Worm (Caenorhabditis elegans): ENCODE measurements around the gene ZC513.2.

The ZC513.2 gene

DNA sequence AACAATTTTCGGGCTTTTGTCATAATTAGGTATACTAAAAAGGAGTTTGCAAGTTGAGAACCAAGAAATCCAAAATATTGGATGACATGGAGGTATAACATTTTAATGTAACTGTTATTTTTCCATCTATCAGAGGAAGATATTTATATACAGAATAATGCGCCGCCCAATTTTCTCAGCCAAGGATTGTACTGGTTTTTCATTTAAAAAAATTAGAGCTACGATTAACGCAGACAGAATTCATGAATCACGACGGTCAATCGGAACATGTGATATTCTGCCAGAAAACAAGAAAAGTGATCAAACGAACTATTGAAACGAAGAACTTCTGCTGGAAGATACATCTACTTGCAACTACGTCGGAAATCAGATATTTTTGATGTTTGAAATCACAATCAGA, 44.0 kb downstream of the ZC513.2 start, which contains the start of gene str-145:
Gene str-145 (minus strand): TSS at position 101 of the 400 bp plus-strand sequence.
- TF ChIP-seq hmg-11 (tag; optimal IDR thresholded peaks at IDR 0.05), result no peak
- no peak for TF ChIP-seq ceh-82 (tag; optimal IDR thresholded peaks at IDR 0.05)
- no peak for TF ChIP-seq tbx-2 (tag; optimal IDR thresholded peaks at IDR 0.05)
- no peak for TF ChIP-seq egl-5 (tag; optimal IDR thresholded peaks at IDR 0.05)
- TF ChIP-seq nhr-76 (tag; optimal IDR thresholded peaks at IDR 0.05), result no peak
- TF ChIP-seq pha-4 (tag; optimal IDR thresholded peaks at IDR 0.05), result no peak
- no peak for TF ChIP-seq eor-1 (tag; optimal IDR thresholded peaks at IDR 0.05)
- no peak for TF ChIP-seq fkh-2 (tag; optimal IDR thresholded peaks at IDR 0.05)
- no peak for TF ChIP-seq pqm-1 (tag; optimal IDR thresholded peaks at IDR 0.05)

DNA sequence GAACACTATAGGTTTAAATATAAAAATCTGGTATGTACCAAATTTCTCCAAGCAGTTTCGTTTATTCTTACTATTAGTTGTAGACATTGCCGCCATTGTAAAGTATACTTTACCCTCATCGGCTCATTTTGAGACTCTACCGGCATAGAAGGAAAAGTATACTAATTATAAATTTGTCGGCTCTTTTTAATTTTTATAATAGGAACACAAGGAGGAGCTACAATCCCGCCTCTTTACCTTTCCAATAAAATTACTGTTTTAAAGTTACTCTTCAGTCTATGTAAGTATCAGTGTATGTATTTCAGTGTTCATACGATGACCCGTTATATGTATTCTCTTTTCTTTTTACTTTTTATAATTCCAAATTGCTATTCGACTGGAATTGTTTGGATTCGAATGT, 45.1 kb downstream of the ZC513.2 start, which contains the start of gene sdz-23:
Gene sdz-23 (plus strand): TSS at position 301 of the 400 bp plus-strand sequence.
- TF ChIP-seq lin-15B (tag; optimal IDR thresholded peaks at IDR 0.05), result no peak
- TF ChIP-seq hmg-11 (tag; optimal IDR thresholded peaks at IDR 0.05), result no peak
- TF ChIP-seq jun-1 (tag; optimal IDR thresholded peaks at IDR 0.05), result no peak
- TF ChIP-seq ceh-9 (tag; optimal IDR thresholded peaks at IDR 0.05), result no peak
- TF ChIP-seq zag-1 (tag; optimal IDR thresholded peaks at IDR 0.05), result no peak
- no peak for TF ChIP-seq nhr-76 (tag; optimal IDR thresholded peaks at IDR 0.05)
- TF ChIP-seq elt-3 (tag; optimal IDR thresholded peaks at IDR 0.05), result no peak
- no peak for TF ChIP-seq nhr-77 (tag; optimal IDR thresholded peaks at IDR 0.05)
- TF ChIP-seq egl-5 (tag; optimal IDR thresholded peaks at IDR 0.05), result no peak
- no peak for TF ChIP-seq nfya-1 (tag; optimal IDR thresholded peaks at IDR 0.05; ENCODE audit: insufficient read depth)
- no peak for TF ChIP-seq ZK546.5 (tag; optimal IDR thresholded peaks at IDR 0.05)
- TF ChIP-seq nhr-237 (tag; optimal IDR thresholded peaks at IDR 0.05), result no peak
- TF ChIP-seq nhr-23 (tag; optimal IDR thresholded peaks at IDR 0.05), result no peak
- TF ChIP-seq lin-39 (tag; optimal IDR thresholded peaks at IDR 0.05), result no peak
- no peak for TF ChIP-seq unc-62 (GFP tag; optimal IDR thresholded peaks at IDR 0.05)
- TF ChIP-seq sea-2 (GFP tag; optimal IDR thresholded peaks at IDR 0.05), result no peak
- TF ChIP-seq fkh-2 (tag; optimal IDR thresholded peaks at IDR 0.05), result no peak
- TF ChIP-seq pqm-1 (tag; optimal IDR thresholded peaks at IDR 0.05), result no peak
- TF ChIP-seq aly-2 (tag; optimal IDR thresholded peaks at IDR 0.05), result no peak

DNA sequence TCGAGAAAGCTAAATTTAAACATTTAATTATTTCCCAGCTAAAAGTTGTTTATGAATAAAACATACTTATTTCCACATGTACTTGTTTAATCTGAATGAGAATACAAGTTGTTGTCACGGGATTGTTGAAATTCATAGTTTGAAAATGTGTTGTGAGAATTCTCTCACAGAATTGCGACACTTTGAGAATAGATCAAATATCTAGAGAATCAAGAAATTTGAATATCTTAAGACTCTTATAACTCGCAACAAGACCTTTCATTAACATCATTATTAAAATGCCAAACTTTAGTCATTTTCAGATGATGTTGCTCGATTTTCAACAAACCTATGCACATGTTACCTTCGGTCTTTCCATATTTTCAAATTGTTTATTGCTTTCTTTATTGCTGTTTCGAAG, 48.7 kb downstream of the ZC513.2 start, which contains the start of gene str-90:
Gene str-90 (plus strand): TSS at position 301 of the 400 bp plus-strand sequence.
- TF ChIP-seq egl-27 (tag; optimal IDR thresholded peaks at IDR 0.05), result no peak
- TF ChIP-seq hmg-11 (tag; optimal IDR thresholded peaks at IDR 0.05), result no peak
- TF ChIP-seq lin-39 (tag; optimal IDR thresholded peaks at IDR 0.05), result no peak
- no peak for TF ChIP-seq unc-39 (tag; optimal IDR thresholded peaks at IDR 0.05)
- TF ChIP-seq ama-1 (optimal IDR thresholded peaks at IDR 0.05), result no peak
- no peak for TF ChIP-seq nhr-11 (tag; optimal IDR thresholded peaks at IDR 0.05)
- TF ChIP-seq lsy-12 (tag; optimal IDR thresholded peaks at IDR 0.05), result no peak
- TF ChIP-seq elt-1 (tag; optimal IDR thresholded peaks at IDR 0.05), result no peak
- no peak for TF ChIP-seq aly-2 (tag; optimal IDR thresholded peaks at IDR 0.05)
- TF ChIP-seq eor-1 (tag; optimal IDR thresholded peaks at IDR 0.05), result no peak
- no peak for TF ChIP-seq fos-1 (tag; optimal IDR thresholded peaks at IDR 0.05)
- TF ChIP-seq mml-1 (tag; optimal IDR thresholded peaks at IDR 0.05), result no peak

DNA sequence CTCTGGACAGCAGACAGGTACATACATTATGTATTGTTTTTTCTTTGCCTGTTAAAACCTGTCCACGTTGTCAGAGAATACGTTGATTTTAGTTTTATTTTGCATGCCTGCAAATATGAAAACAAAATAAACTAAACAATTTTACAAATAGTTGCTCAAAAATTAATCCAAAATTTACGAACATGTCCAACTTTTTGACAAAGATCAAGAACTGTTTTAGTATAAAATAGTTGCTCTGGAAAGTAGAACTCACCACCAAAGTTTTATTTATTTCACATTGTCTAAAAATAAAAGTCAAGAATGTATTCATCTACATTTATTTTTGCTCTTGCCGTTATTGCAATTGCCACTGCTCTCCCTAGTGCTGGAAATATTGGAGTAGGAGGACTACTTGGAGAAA, 50.2 kb downstream of the ZC513.2 start, which contains the start of gene srlf-16:
Gene srlf-16 (plus strand): TSS at position 301 of the 400 bp plus-strand sequence.
- TF ChIP-seq nhr-237 (tag; optimal IDR thresholded peaks at IDR 0.05) (no peak), mml-1 (tag; optimal IDR thresholded peaks at IDR 0.05) (no peak), ztf-11 (tag; optimal IDR thresholded peaks at IDR 0.05) (no peak), lin-15B (tag; optimal IDR thresholded peaks at IDR 0.05) (no peak), nhr-67 (tag; optimal IDR thresholded peaks at IDR 0.05) (no peak), ztf-4 (tag; optimal IDR thresholded peaks at IDR 0.05) (no peak), ZK546.5 (tag; optimal IDR thresholded peaks at IDR 0.05) (no peak), nhr-12 (tag; optimal IDR thresholded peaks at IDR 0.05) (no peak), nfya-1 (tag; optimal IDR thresholded peaks at IDR 0.05; ENCODE audit: insufficient read depth) (no peak), nhr-43 (tag; optimal IDR thresholded peaks at IDR 0.05; ENCODE audit: poor library complexity, severe bottlenecking) (no peak), eor-1 (tag; optimal IDR thresholded peaks at IDR 0.05) (no peak), mdl-1 (tag; optimal IDR thresholded peaks at IDR 0.05) (no peak), lin-39 (tag; optimal IDR thresholded peaks at IDR 0.05) (no peak), zag-1 (tag; optimal IDR thresholded peaks at IDR 0.05) (no peak), fos-1 (tag; optimal IDR thresholded peaks at IDR 0.05) (no peak)
